Worm (Caenorhabditis elegans) whole organism, midembryonic: Measurements from ENCODE around the gene rps-29.

ENCODE experiments used
- T22C8.4 ChIP-seq: fragments of 200-800 bp; sonication (Bioruptor generic); IDR thresholded peaks from 2 replicates; pipeline ENCODE4 v1.3.6; 2022; ENCODE audit warnings: missing genetic modification characterization, missing compliant biosample characterization
- cog-1 ChIP-seq: sonication (generic microtip); optimal IDR thresholded peaks from 2 replicates; lab custom pipeline; 2016; ENCODE audit warnings: missing genetic modification characterization, missing compliant biosample characterization
- flt-1 ChIP-seq: fragments of 200-800 bp; sonication (Bioruptor generic); IDR thresholded peaks from 2 replicates; pipeline ENCODE4 v1.3.6; 2022; ENCODE audit warnings: missing genetic modification characterization, missing compliant biosample characterization
- klf-2 ChIP-seq: fragments of 200-800 bp; sonication (Bioruptor generic); conservative IDR thresholded peaks from 2 replicates; pipeline ENCODE4 v1.3.6; 2022; ENCODE audit warnings: missing genetic modification reagents, missing genetic modification characterization, missing compliant biosample characterization
- med-1 ChIP-seq: sonication (generic microtip); optimal IDR thresholded peaks from 2 replicates; lab custom pipeline; 2017; ENCODE audit warnings: missing genetic modification characterization, mild to moderate bottlenecking, missing compliant biosample characterization, antibody characterized with exemption, missing genetic modification reagents; ENCODE audit not compliant: insufficient read depth
- ref-1 ChIP-seq: fragments of 200-800 bp; sonication (Bioruptor generic); conservative IDR thresholded peaks from 2 replicates; pipeline ENCODE4 v1.3.6; 2022; ENCODE audit warnings: missing genetic modification reagents, missing genetic modification characterization, missing compliant biosample characterization
- tab-1 ChIP-seq: fragments of 200-800 bp; sonication (Bioruptor generic); IDR thresholded peaks from 2 replicates; pipeline ENCODE4 v1.3.6; 2022; ENCODE audit warnings: missing genetic modification characterization, missing compliant biosample characterization
- ztf-29 ChIP-seq: fragments of 200-800 bp; sonication (Bioruptor generic); IDR thresholded peaks from 2 replicates; pipeline ENCODE4 v1.3.6; 2022; ENCODE audit warnings: missing genetic modification reagents, missing genetic modification characterization, missing compliant biosample characterization

DNA sequence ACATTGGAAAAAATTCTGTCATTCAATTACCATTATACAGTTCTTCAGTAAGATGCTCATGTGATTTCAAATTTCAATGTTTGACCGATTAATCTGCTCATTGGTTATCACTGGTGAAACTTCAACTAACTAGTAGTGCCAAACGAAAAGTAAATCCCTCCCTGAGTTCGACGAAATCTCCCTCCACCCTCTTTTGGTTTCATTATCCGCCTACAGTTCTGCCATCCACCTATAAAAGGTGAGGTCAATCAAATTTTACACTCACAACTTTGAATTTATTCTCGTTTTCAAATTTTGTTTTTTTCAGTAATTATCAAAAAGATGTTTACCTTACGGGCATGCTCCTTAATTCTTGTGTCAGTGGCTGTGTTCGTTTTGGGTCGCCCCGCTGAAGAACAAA lies 48.5 kb downstream of the rps-29 start, which contains the start of gene far-8:
- no peak for TF ChIP-seq flt-1 (GFP tag; lab: Robert Waterston, UW)
- no peak for TF ChIP-seq cog-1 (tag; lab: Kevin White, UChicago)
- TF ChIP-seq tab-1 (GFP tag; lab: Robert Waterston, UW) = no peak
- TF ChIP-seq klf-2 (GFP tag; lab: Robert Waterston, UW) = no peak
- TF ChIP-seq med-1 = no peak
- no peak for TF ChIP-seq ref-1 (GFP tag; lab: Robert Waterston, UW)
- no peak for TF ChIP-seq ztf-29 (GFP tag; lab: Robert Waterston, UW)
- TF ChIP-seq T22C8.4 (GFP tag; lab: Robert Waterston, UW) = no peak
